Fruit fly (Drosophila melanogaster): ENCODE results near the gene Fer2LCH.

- no peak for TF ChIP-seq dsf (GFP tag; optimal IDR thresholded peaks at IDR 0.05; ENCODE audit: borderline replicate concordance)
- no peak for TF ChIP-seq usp (GFP tag; optimal IDR thresholded peaks at IDR 0.05)
These were observed 44.0 kb upstream of the Fer2LCH start for dm6 chr3R:30343453-30344220.

Data from whole organism, wandering third instar larva.